Fruit fly (Drosophila melanogaster) S2 (cell line): ENCODE results near the gene Ing3.

ENCODE experiments used
- CG8478 ChIP-seq: fragments of >200 bp; optimal IDR thresholded peaks from 2 replicates; lab custom pipeline; 2018
- CTCF ChIP-seq, 2 experiments: fragments of >200 bp; optimal IDR thresholded peaks; 2 replicates each; lab custom pipeline; 2018

dm6 chrX:18647961-18648360 lies 4.9 kb downstream of the Ing3 start, which contains the start of gene Nup35:
- TF ChIP-seq CG8478 (lab: Kevin White, UChicago) (no peak), CTCF (optimal IDR thresholded peaks at IDR 0.05; lab: Kevin White, UChicago) (no peak)
